Fruit fly (Drosophila melanogaster) whole organism, prepupa: ENCODE results near the gene CG10804.

Source experiments
- CG16779 ChIP-seq: fragments of 200-800 bp; sonication (Bioruptor generic); optimal IDR thresholded peaks from 3 replicates; lab custom pipeline; 2017; ENCODE audit warnings: missing biosample characterization, mild to moderate bottlenecking, missing genetic modification characterization
- CG3032 ChIP-seq: fragments of 200-800 bp; optimal IDR thresholded peaks from 2 replicates; lab custom pipeline; 2019; ENCODE audit warnings: missing biosample characterization, mild to moderate bottlenecking, missing genetic modification characterization, moderate library complexity
- CG32006 ChIP-seq: fragments of 200-800 bp; sonication (Bioruptor generic); optimal IDR thresholded peaks from 3 replicates; lab custom pipeline; 2017; ENCODE audit warnings: missing biosample characterization, mild to moderate bottlenecking, missing genetic modification characterization
- CG6854 ChIP-seq: fragments of 200-800 bp; sonication (Bioruptor generic); optimal IDR thresholded peaks from 2 replicates; lab custom pipeline; 2017; ENCODE audit warnings: missing biosample characterization, mild to moderate bottlenecking, missing genetic modification characterization
- Ets21C ChIP-seq: fragments of 200-800 bp; sonication (Bioruptor generic); optimal IDR thresholded peaks from 3 replicates; lab custom pipeline; 2016; ENCODE audit warnings: missing biosample characterization, missing genetic modification characterization
- Met ChIP-seq: fragments of 200-800 bp; sonication (Bioruptor generic); optimal IDR thresholded peaks from 3 replicates; lab custom pipeline; 2016; ENCODE audit warnings: missing biosample characterization, missing genetic modification characterization
- Sox15 ChIP-seq: fragments of 200-800 bp; sonication (Bioruptor generic); optimal IDR thresholded peaks from 3 replicates; lab custom pipeline; 2016; ENCODE audit warnings: missing biosample characterization, missing genetic modification characterization
- cyc ChIP-seq: fragments of 200-800 bp; sonication (Bioruptor generic); optimal IDR thresholded peaks from 3 replicates; lab custom pipeline; 2016; ENCODE audit warnings: missing biosample characterization, missing genetic modification characterization
- dac ChIP-seq: fragments of 200-800 bp; sonication (Bioruptor generic); optimal IDR thresholded peaks from 2 replicates; lab custom pipeline; 2017; ENCODE audit warnings: missing biosample characterization, mild to moderate bottlenecking, missing genetic modification characterization
- fd59A ChIP-seq: fragments of 200-800 bp; sonication (Bioruptor generic); optimal IDR thresholded peaks from 2 replicates; lab custom pipeline; 2017; ENCODE audit warnings: missing biosample characterization, mild to moderate bottlenecking, missing genetic modification characterization, missing genetic modification reagents

dm6 chrX:3429952-3430351 lies 52.2 kb downstream of the CG10804 start:
- TF ChIP-seq CG16779 (tag; lab: Kevin White, UChicago), result no peak
- TF ChIP-seq cyc (GFP tag; lab: Kevin White, UChicago), result no peak
- no peak for TF ChIP-seq CG6854 (GFP tag; lab: Kevin White, UChicago)
- no peak for TF ChIP-seq CG32006 (GFP tag; lab: Kevin White, UChicago)
- no peak for TF ChIP-seq Met (GFP tag; lab: Kevin White, UChicago)
- TF ChIP-seq CG3032 (tag; lab: Kevin White, UChicago), result no peak
- no peak for TF ChIP-seq fd59A (GFP tag; lab: Kevin White, UChicago)
- TF ChIP-seq dac (GFP tag; lab: Kevin White, UChicago), result no peak
- no peak for TF ChIP-seq Sox15 (GFP tag; lab: Kevin White, UChicago)
- TF ChIP-seq Ets21C, result no peak
